Worm (Caenorhabditis elegans) whole organism, L2 larva: Measurements from ENCODE around the gene C04E7.3.
"Not testable (repeated sequence)": the region's sequence is repeated elsewhere in the genome, so short reads cannot be mapped to it uniquely, and the experiment has no call there.

Experiments used
- C34F6.9 ChIP-seq: fragments of 150-350 bp; optimal IDR thresholded peaks from 2 replicates; lab custom pipeline; 2014; ENCODE audit warnings: missing biosample characterization, missing genetic modification characterization
- R02D3.7 ChIP-seq: fragments of 150-350 bp; optimal IDR thresholded peaks from 2 replicates; lab custom pipeline; 2014; ENCODE audit warnings: missing biosample characterization, missing genetic modification characterization
- ZK546.5 ChIP-seq: sonication (generic microtip); optimal IDR thresholded peaks from 2 replicates; lab custom pipeline; 2017; ENCODE audit warnings: missing biosample characterization, missing genetic modification characterization
- crh-2 ChIP-seq: sonication (generic microtip); optimal IDR thresholded peaks from 2 replicates; lab custom pipeline; 2017; ENCODE audit warnings: missing biosample characterization, missing genetic modification characterization
- elt-1 ChIP-seq: fragments of 150-350 bp; optimal IDR thresholded peaks from 2 replicates; lab custom pipeline; 2014; ENCODE audit warnings: missing biosample characterization, missing genetic modification characterization
- elt-3 ChIP-seq: sonication (generic microtip); optimal IDR thresholded peaks from 2 replicates; lab custom pipeline; 2017; ENCODE audit warnings: missing biosample characterization, missing genetic modification characterization
- fos-1 ChIP-seq: fragments of 150-350 bp; optimal IDR thresholded peaks from 2 replicates; lab custom pipeline; 2014; ENCODE audit warnings: missing biosample characterization, missing genetic modification characterization
- gmeb-1 ChIP-seq: fragments of 150-350 bp; optimal IDR thresholded peaks from 2 replicates; lab custom pipeline; 2014; ENCODE audit warnings: missing biosample characterization, missing genetic modification characterization
- lin-13 ChIP-seq: fragments of 150-350 bp; optimal IDR thresholded peaks from 2 replicates; lab custom pipeline; 2014; ENCODE audit warnings: missing biosample characterization, missing genetic modification reagents, missing genetic modification characterization
- lin-39 ChIP-seq: fragments of 150-350 bp; optimal IDR thresholded peaks from 2 replicates; lab custom pipeline; 2014; ENCODE audit warnings: missing biosample characterization, missing genetic modification reagents, missing genetic modification characterization
- lsy-2 ChIP-seq, 2 experiments: fragments of 150-350 bp in 1 of 2; sonication (generic microtip) in 1 of 2; optimal IDR thresholded peaks; 2 replicates each; lab custom pipeline; 2014 to 2017; ENCODE audit warnings: missing biosample characterization in 2 of 2, missing genetic modification characterization in 2 of 2
- mbf-1 ChIP-seq: sonication (generic microtip); optimal IDR thresholded peaks from 2 replicates; lab custom pipeline; 2017; ENCODE audit warnings: missing biosample characterization, missing genetic modification characterization
- nhr-11 ChIP-seq: fragments of 150-350 bp; optimal IDR thresholded peaks from 2 replicates; lab custom pipeline; 2014; ENCODE audit warnings: missing biosample characterization, missing genetic modification characterization
- nhr-12 ChIP-seq: fragments of 150-350 bp; optimal IDR thresholded peaks from 2 replicates; lab custom pipeline; 2014; ENCODE audit warnings: missing biosample characterization, missing genetic modification characterization
- nhr-129 ChIP-seq: fragments of 150-350 bp; optimal IDR thresholded peaks from 2 replicates; lab custom pipeline; 2014; ENCODE audit warnings: missing biosample characterization, missing genetic modification characterization
- nhr-21 ChIP-seq: fragments of 150-350 bp; optimal IDR thresholded peaks from 2 replicates; lab custom pipeline; 2014; ENCODE audit warnings: missing biosample characterization, missing genetic modification characterization
- nhr-23 ChIP-seq: fragments of 150-350 bp; optimal IDR thresholded peaks from 2 replicates; lab custom pipeline; 2014; ENCODE audit warnings: missing biosample characterization, missing genetic modification reagents, missing genetic modification characterization
- nhr-237 ChIP-seq: fragments of 150-350 bp; optimal IDR thresholded peaks from 2 replicates; lab custom pipeline; 2014; ENCODE audit warnings: missing biosample characterization, missing genetic modification characterization
- nhr-25 ChIP-seq: fragments of 150-350 bp; sonication (generic microtip); optimal IDR thresholded peaks from 3 replicates; lab custom pipeline; 2014; ENCODE audit warnings: missing biosample characterization, missing genetic modification characterization
- nhr-6 ChIP-seq: fragments of 150-350 bp; optimal IDR thresholded peaks from 2 replicates; lab custom pipeline; 2014; ENCODE audit warnings: missing biosample characterization, missing genetic modification characterization
- nhr-77 ChIP-seq: fragments of 150-350 bp; optimal IDR thresholded peaks from 2 replicates; lab custom pipeline; 2014; ENCODE audit warnings: missing biosample characterization, missing genetic modification characterization
- sem-4 ChIP-seq: fragments of 150-350 bp; optimal IDR thresholded peaks from 2 replicates; lab custom pipeline; 2014; ENCODE audit warnings: missing biosample characterization, missing genetic modification reagents, missing genetic modification characterization
- skn-1 ChIP-seq: sonication (generic microtip); optimal IDR thresholded peaks from 2 replicates; lab custom pipeline; 2017; ENCODE audit warnings: missing biosample characterization, missing genetic modification characterization
- sma-3 ChIP-seq: sonication (generic microtip); optimal IDR thresholded peaks from 2 replicates; lab custom pipeline; 2016; ENCODE audit warnings: missing genetic modification reagents, missing genetic modification characterization, missing compliant biosample characterization
- unc-39 ChIP-seq: fragments of 150-350 bp; optimal IDR thresholded peaks from 2 replicates; lab custom pipeline; 2014; ENCODE audit warnings: missing biosample characterization, missing genetic modification characterization
- unc-55 ChIP-seq: fragments of 150-350 bp; sonication (generic microtip); optimal IDR thresholded peaks from 3 replicates; lab custom pipeline; 2014; ENCODE audit warnings: missing biosample characterization, missing genetic modification reagents, missing genetic modification characterization
- unc-62 ChIP-seq: fragments of 150-350 bp; optimal IDR thresholded peaks from 2 replicates; lab custom pipeline; 2014; ENCODE audit warnings: missing biosample characterization, missing genetic modification reagents, missing genetic modification characterization
- ztf-1 ChIP-seq: fragments of 200-800 bp; sonication (Bioruptor generic); conservative IDR thresholded peaks from 2 replicates; pipeline ENCODE4 v1.3.6; 2022; ENCODE audit warnings: missing genetic modification characterization, missing compliant biosample characterization
- ztf-4 ChIP-seq: fragments of 150-350 bp; optimal IDR thresholded peaks from 2 replicates; lab custom pipeline; 2014; ENCODE audit warnings: missing biosample characterization, missing genetic modification characterization

The C04E7.3 gene

ce11 chrX:296934-297333 lies 50.1 kb downstream of the C04E7.3 start, which contains the start of gene R57.2:
TSS of gene R57.2 (plus strand) at chrX:297234.
- TF ChIP-seq ztf-1 = no peak
- no peak for TF ChIP-seq sem-4 (tag; lab: Kevin White, UChicago)
- TF ChIP-seq C34F6.9 (tag; lab: Kevin White, UChicago) = no peak
- TF ChIP-seq elt-1 (tag; lab: Kevin White, UChicago) = no peak
- no peak for TF ChIP-seq nhr-21 (tag; lab: Kevin White, UChicago)
- TF ChIP-seq skn-1 = no peak
- no peak for TF ChIP-seq nhr-237 (tag; lab: Kevin White, UChicago)
- TF ChIP-seq lsy-2 (tag; optimal IDR thresholded peaks at IDR 0.05; lab: Kevin White, UChicago) = no peak
- TF ChIP-seq crh-2 = no peak
- no peak for TF ChIP-seq unc-39 (tag; lab: Kevin White, UChicago)
- no peak for TF ChIP-seq unc-62 (GFP tag; lab: Kevin White, UChicago)
- no peak for TF ChIP-seq unc-55 (GFP tag; lab: Kevin White, UChicago)
- no peak for TF ChIP-seq nhr-129 (tag; lab: Kevin White, UChicago)
- no peak for TF ChIP-seq fos-1 (tag; lab: Kevin White, UChicago)
- no peak for TF ChIP-seq gmeb-1 (tag; lab: Kevin White, UChicago)
- no peak for TF ChIP-seq nhr-12 (tag; lab: Kevin White, UChicago)
- TF ChIP-seq ztf-4 (tag; lab: Kevin White, UChicago) = no peak
- no peak for TF ChIP-seq nhr-77
- no peak for TF ChIP-seq lin-13 (GFP tag; lab: Kevin White, UChicago)

DNA sequence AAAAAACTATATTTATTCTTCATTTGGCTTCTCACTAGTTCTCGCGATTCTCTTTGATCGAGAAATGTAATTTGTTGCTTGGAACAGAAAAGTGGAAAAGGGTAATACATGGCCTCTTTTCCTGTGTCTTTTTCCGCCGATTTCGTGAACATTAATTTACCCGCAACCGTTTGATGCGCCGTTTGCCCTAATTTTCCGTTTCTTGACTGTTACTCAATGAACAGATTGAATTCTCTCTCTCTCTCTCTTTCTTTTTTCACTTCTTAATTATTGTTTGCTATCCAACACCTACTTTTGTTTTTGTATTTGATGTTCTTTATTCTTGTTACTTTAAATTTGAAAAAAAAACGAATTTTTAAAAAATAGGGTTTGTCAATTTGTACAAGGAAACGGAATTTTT lies 51.3 kb downstream of the C04E7.3 start:
- TF ChIP-seq elt-3 (no peak), nhr-25 (tag; lab: Kevin White, UChicago) (no peak), mbf-1 (tag; lab: Kevin White, UChicago) (no peak), R02D3.7 (tag; lab: Kevin White, UChicago) (no peak), ZK546.5 (tag; lab: Kevin White, UChicago) (no peak), nhr-23 (tag; lab: Kevin White, UChicago) (no peak), sem-4 (tag; lab: Kevin White, UChicago) (no peak), nhr-11 (no peak), crh-2 (no peak), lin-39 (no peak)

ce11 chrX:286116-286515 lies 60.9 kb downstream of the C04E7.3 start, which contains the start of gene Y47C4A.1:
TSS of gene Y47C4A.1 (minus strand) at chrX:286216.
- TF ChIP-seq sma-3 (GFP tag; lab: Kevin White, UChicago); nhr-6 (tag; lab: Kevin White, UChicago); lin-39: not testable (repeated sequence)
